Fruit fly (Drosophila melanogaster): ENCODE data around the gene Ir7c.

Ir7c gene

DNA sequence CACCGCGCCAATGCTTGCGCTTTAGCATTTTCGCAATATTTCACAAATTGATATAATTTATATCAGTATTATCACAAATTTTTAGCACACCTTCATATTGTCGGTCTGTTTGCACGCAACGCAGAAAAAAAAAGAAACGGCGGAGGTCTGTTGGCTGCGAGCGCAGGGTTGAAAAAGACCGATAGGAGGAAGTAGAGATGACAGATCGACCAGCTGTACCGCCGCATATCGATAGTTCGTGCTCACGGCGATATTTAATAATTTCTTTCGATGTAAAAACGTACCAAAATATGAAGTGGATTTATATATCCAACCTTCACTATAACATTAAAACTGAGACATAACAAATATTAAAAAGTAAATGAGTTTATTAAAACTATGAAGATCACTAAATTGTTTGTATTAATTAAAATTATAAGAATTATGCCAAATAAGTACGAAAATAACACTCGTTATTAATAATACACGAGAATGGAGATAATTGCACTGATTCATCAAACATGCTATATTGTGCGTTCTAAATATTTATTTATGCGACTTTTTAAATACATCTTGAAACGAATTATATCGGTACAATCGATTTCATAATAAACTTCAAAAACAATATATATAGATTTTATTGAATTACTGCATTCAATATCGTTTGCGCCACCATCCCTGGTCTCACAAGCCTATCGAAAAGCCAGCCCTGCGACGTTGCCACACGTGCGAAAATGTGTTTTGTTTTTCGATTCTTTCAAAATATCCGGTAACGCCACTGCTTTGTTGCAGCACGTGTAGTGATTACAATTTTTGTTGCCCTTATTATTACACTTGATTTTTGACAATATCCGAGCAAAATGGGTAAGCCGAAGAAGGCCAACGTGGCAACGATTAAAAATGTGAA lies 27.2 kb downstream of the Ir7c start, which contains the start of the genes RpS6 and bys (continued):
- TF ChIP-seq disco-r (GFP tag; optimal IDR thresholded peaks at IDR 0.05), result peak; percentile 7
- no peak for TF ChIP-seq gfzf (GFP tag; optimal IDR thresholded peaks at IDR 0.05)
- no peak for TF ChIP-seq CG11398 (GFP tag; optimal IDR thresholded peaks at IDR 0.05)
- TF ChIP-seq grn (GFP tag; optimal IDR thresholded peaks at IDR 0.05), result no peak
- TF ChIP-seq Dbx (GFP tag; IDR thresholded peaks at IDR 0.05), result peak; percentile 25; the same call in 1 of the 3 replicates
- no peak for TF ChIP-seq CG3838 (GFP tag; optimal IDR thresholded peaks at IDR 0.05)
- TF ChIP-seq so (GFP tag; IDR thresholded peaks at IDR 0.05), result peak; percentile 30; the same call in 1 of the 3 replicates
- TF ChIP-seq eyg (GFP tag; optimal IDR thresholded peaks at IDR 0.05), result peak; percentile 6
- peak; percentile 43; the same call in 1 of the 2 replicates for TF ChIP-seq CG31441 (GFP tag; IDR thresholded peaks at IDR 0.05)
- TF ChIP-seq Scr (GFP tag; IDR thresholded peaks at IDR 0.05; ENCODE audit: partially characterized antibody), result peak; percentile 88
- TF ChIP-seq Deaf1 (tag; optimal IDR thresholded peaks at IDR 0.05), result no peak
- no peak for TF ChIP-seq lov (optimal IDR thresholded peaks at IDR 0.05)
- TF ChIP-seq lov (GFP tag; IDR thresholded peaks at IDR 0.05), result 0 out of 3 replicates have a peak, but pooled peaks have one; percentile 66
- peak; percentile 13; the same call in 1 of the 2 replicates for TF ChIP-seq ara (GFP tag; IDR thresholded peaks at IDR 0.05)
- peak; percentile 73 for TF ChIP-seq nerfin-2 (GFP tag; IDR thresholded peaks at IDR 0.05; ENCODE audit: partially characterized antibody)
- peak; percentile 81 for TF ChIP-seq NFAT (GFP tag; IDR thresholded peaks at IDR 0.05)
- TF ChIP-seq Dad (GFP tag; optimal IDR thresholded peaks at IDR 0.05), result no peak
- peak; percentile 16 for TF ChIP-seq CG10147 (GFP tag; optimal IDR thresholded peaks at IDR 0.05)
- TF ChIP-seq Max (GFP tag; optimal IDR thresholded peaks at IDR 0.05), result peak; percentile 74
- peak; percentile 46 for TF ChIP-seq CG10274 (GFP tag; optimal IDR thresholded peaks at IDR 0.05)
- TF ChIP-seq maf-S (GFP tag; optimal IDR thresholded peaks at IDR 0.05), result peak; percentile 18
- peak; percentile 33; the same call in 1 of the 2 replicates for TF ChIP-seq H2.0 (GFP tag; IDR thresholded peaks at IDR 0.05)
- TF ChIP-seq CG12659 (GFP tag; optimal IDR thresholded peaks at IDR 0.05), result peak; percentile 65
- no peak for TF ChIP-seq Fer2 (tag; optimal IDR thresholded peaks at IDR 0.05)
- TF ChIP-seq CG14860 (GFP tag; IDR thresholded peaks at IDR 0.05; ENCODE audit: partially characterized antibody), result peak; percentile 77
- peak; percentile 2 for TF ChIP-seq CG7745 (tag; optimal IDR thresholded peaks at IDR 0.05)
- TF ChIP-seq jing (GFP tag; optimal IDR thresholded peaks at IDR 0.05), result no peak
- peak; percentile 35 for TF ChIP-seq Antp (GFP tag; optimal IDR thresholded peaks at IDR 0.05)
- peak; percentile 57 for TF ChIP-seq Fer3 (tag; optimal IDR thresholded peaks at IDR 0.05)
- no peak for TF ChIP-seq luna (GFP tag; optimal IDR thresholded peaks at IDR 0.05)
- TF ChIP-seq GATAe (GFP tag; conservative IDR thresholded peaks at IDR 0.05), result no peak
- TF ChIP-seq jigr1 (GFP tag; IDR thresholded peaks at IDR 0.05), result no peak
- TF ChIP-seq danr (GFP tag; IDR thresholded peaks at IDR 0.05), result no peak
- peak; percentile 58 for TF ChIP-seq hbn (GFP tag; IDR thresholded peaks at IDR 0.05; ENCODE audit: partially characterized antibody)
- TF ChIP-seq bcd (GFP tag; optimal IDR thresholded peaks at IDR 0.05), result peak; percentile 47
- peak; percentile 28 for TF ChIP-seq Dip3 (GFP tag; optimal IDR thresholded peaks at IDR 0.05)
- peak; percentile 29 for TF ChIP-seq az2 (GFP tag; optimal IDR thresholded peaks at IDR 0.05)
- TF ChIP-seq Lpt (GFP tag; optimal IDR thresholded peaks at IDR 0.05), result no peak
- no peak for TF ChIP-seq Hey (tag; optimal IDR thresholded peaks at IDR 0.05)
- 0 out of 3 replicates have a peak, but pooled peaks have one; percentile 37 for TF ChIP-seq sr (GFP tag; IDR thresholded peaks at IDR 0.05)
- no peak for TF ChIP-seq CG4282 (GFP tag; optimal IDR thresholded peaks at IDR 0.05)
- peak; percentile 2 for TF ChIP-seq CG10979 (tag; optimal IDR thresholded peaks at IDR 0.05)
- TF ChIP-seq CG42726 (GFP tag; IDR thresholded peaks at IDR 0.05; ENCODE audit: partially characterized antibody), result peak; percentile 89; the same call in 1 of the 2 replicates
- TF ChIP-seq wor (GFP tag; IDR thresholded peaks at IDR 0.05), result no peak
- TF ChIP-seq CG8290 (GFP tag; optimal IDR thresholded peaks at IDR 0.05), result no peak
- TF ChIP-seq CG8290 (tag; optimal IDR thresholded peaks at IDR 0.05), result peak in 1 of 2 experiments; percentile 65
- TF ChIP-seq lola (GFP tag; optimal IDR thresholded peaks at IDR 0.05), result peak in 1 of 3 experiments; percentile 61
- TF ChIP-seq gcm (GFP tag; optimal IDR thresholded peaks at IDR 0.05), result no peak
- no peak for TF ChIP-seq CG4404 (GFP tag; IDR thresholded peaks at IDR 0.05)

Data from whole organism, embryonic.